Worm (Caenorhabditis elegans) whole organism, young adult: ENCODE results near the gene C27D8.2.

Experiments used
- B0019.2 ChIP-seq: fragments of 200-800 bp; sonication (Bioruptor generic); conservative IDR thresholded peaks from 2 replicates; pipeline ENCODE4 v1.3.6; 2022; ENCODE audit warnings: missing genetic modification reagents, missing genetic modification characterization, missing compliant biosample characterization
- F23B12.7 ChIP-seq: sonication (generic microtip); optimal IDR thresholded peaks from 2 replicates; lab custom pipeline; 2017; ENCODE audit warnings: missing genetic modification characterization, mild to moderate bottlenecking, missing compliant biosample characterization, antibody characterized with exemption, moderate library complexity; ENCODE audit not compliant: insufficient read depth
- F33H1.4 ChIP-seq: fragments of 200-800 bp; sonication (Bioruptor generic); IDR thresholded peaks from 2 replicates; pipeline ENCODE4 v1.3.6; 2022; ENCODE audit warnings: missing genetic modification reagents, missing genetic modification characterization, missing compliant biosample characterization
- F37B4.10 ChIP-seq: fragments of 200-800 bp; sonication (Bioruptor generic); IDR thresholded peaks from 2 replicates; pipeline ENCODE4 v1.3.6; 2022; ENCODE audit warnings: missing genetic modification characterization, missing compliant biosample characterization
- F52B5.7 ChIP-seq: sonication (generic microtip); optimal IDR thresholded peaks from 2 replicates; lab custom pipeline; 2016; ENCODE audit warnings: mild to moderate bottlenecking, missing genetic modification characterization, missing compliant biosample characterization
- F57A8.1 ChIP-seq: fragments of 200-800 bp; sonication (Bioruptor generic); optimal IDR thresholded peaks from 2 replicates; lab custom pipeline; 2018; ENCODE audit warnings: mild to moderate bottlenecking, missing genetic modification characterization, moderate library complexity, missing compliant biosample characterization
- K11D2.4 ChIP-seq: fragments of 200-800 bp; sonication (Bioruptor generic); IDR thresholded peaks from 2 replicates; pipeline ENCODE4 v1.3.6; 2022; ENCODE audit warnings: missing genetic modification reagents, missing genetic modification characterization, missing compliant biosample characterization
- Y53G8AR.9 ChIP-seq: fragments of 200-800 bp; sonication (Bioruptor generic); conservative IDR thresholded peaks from 2 replicates; pipeline ENCODE4 v1.3.6; 2022; ENCODE audit warnings: missing genetic modification reagents, missing genetic modification characterization, missing compliant biosample characterization
- Y67H2A.10 ChIP-seq: fragments of 200-800 bp; sonication (Bioruptor generic); conservative IDR thresholded peaks from 2 replicates; pipeline ENCODE4 v1.3.6; 2022; ENCODE audit warnings: missing genetic modification reagents, missing genetic modification characterization, missing compliant biosample characterization
- Y79H2A.3 ChIP-seq: fragments of 200-800 bp; sonication (Bioruptor generic); conservative IDR thresholded peaks from 2 replicates; pipeline ENCODE4 v1.3.6; 2022; ENCODE audit warnings: missing genetic modification reagents, missing genetic modification characterization, missing compliant biosample characterization
- Y95B8A.8 ChIP-seq: fragments of 200-800 bp; sonication (Bioruptor generic); IDR thresholded peaks from 2 replicates; pipeline ENCODE4 v1.3.6; 2022; ENCODE audit warnings: missing genetic modification reagents, missing genetic modification characterization, missing compliant biosample characterization
- aptf-3 ChIP-seq: fragments of 200-800 bp; sonication (Bioruptor generic); IDR thresholded peaks from 2 replicates; pipeline ENCODE4 v1.3.6; 2022; ENCODE audit warnings: missing genetic modification characterization, missing compliant biosample characterization
- attf-5 ChIP-seq: fragments of 200-800 bp; sonication (Bioruptor generic); optimal IDR thresholded peaks from 2 replicates; lab custom pipeline; 2018; ENCODE audit warnings: mild to moderate bottlenecking, missing genetic modification characterization, missing compliant biosample characterization
- bed-2 ChIP-seq: fragments of 200-800 bp; sonication (Bioruptor generic); IDR thresholded peaks from 2 replicates; pipeline ENCODE4 v1.3.6; 2022; ENCODE audit warnings: missing genetic modification reagents, missing genetic modification characterization, missing compliant biosample characterization
- cebp-2 ChIP-seq: fragments of 200-800 bp; sonication (Bioruptor generic); IDR thresholded peaks from 2 replicates; pipeline ENCODE4 v1.3.6; 2022; ENCODE audit warnings: missing genetic modification characterization, missing compliant biosample characterization
- ceh-100 ChIP-seq: fragments of 200-800 bp; sonication (Bioruptor generic); IDR thresholded peaks from 2 replicates; pipeline ENCODE4 v1.3.6; 2022; ENCODE audit warnings: missing genetic modification reagents, missing genetic modification characterization, missing compliant biosample characterization
- ceh-27 ChIP-seq: fragments of 200-800 bp; sonication (Bioruptor generic); optimal IDR thresholded peaks from 2 replicates; lab custom pipeline; 2018; ENCODE audit warnings: mild to moderate bottlenecking, missing genetic modification characterization, moderate library complexity, missing compliant biosample characterization
- ceh-58 ChIP-seq: fragments of 200-800 bp; sonication (Bioruptor generic); IDR thresholded peaks from 2 replicates; pipeline ENCODE4 v1.3.6; 2022; ENCODE audit warnings: missing genetic modification characterization, missing compliant biosample characterization
- dpff-1 ChIP-seq: sonication (generic microtip); optimal IDR thresholded peaks from 2 replicates; lab custom pipeline; 2017; ENCODE audit warnings: mild to moderate bottlenecking, missing genetic modification characterization, missing compliant biosample characterization
- ekl-4 ChIP-seq: fragments of 200-800 bp; sonication (Bioruptor generic); IDR thresholded peaks from 2 replicates; pipeline ENCODE4 v1.3.6; 2022; ENCODE audit warnings: missing genetic modification reagents, missing genetic modification characterization, missing compliant biosample characterization
- him-1 ChIP-seq: sonication (generic microtip); optimal IDR thresholded peaks from 2 replicates; lab custom pipeline; 2016; ENCODE audit warnings: missing genotype, missing genetic modification reagents, missing genetic modification characterization, missing compliant biosample characterization
- hsf-1 ChIP-seq: fragments of 200-800 bp; sonication (Bioruptor generic); IDR thresholded peaks from 2 replicates; pipeline ENCODE4 v1.3.6; 2022; ENCODE audit warnings: missing genetic modification reagents, missing genetic modification characterization, missing compliant biosample characterization
- madf-6 ChIP-seq: fragments of 200-800 bp; sonication (Bioruptor generic); IDR thresholded peaks from 2 replicates; pipeline ENCODE4 v1.3.6; 2022; ENCODE audit warnings: missing genetic modification reagents, missing genetic modification characterization, missing compliant biosample characterization
- mcd-1 ChIP-seq: fragments of 200-800 bp; sonication (Bioruptor generic); IDR thresholded peaks from 2 replicates; pipeline ENCODE4 v1.3.6; 2022; ENCODE audit warnings: missing genetic modification reagents, missing genetic modification characterization, missing compliant biosample characterization
- mxl-1 ChIP-seq: sonication (generic microtip); optimal IDR thresholded peaks from 2 replicates; lab custom pipeline; 2016; ENCODE audit warnings: missing genetic modification characterization, missing compliant biosample characterization
- nfya-2 ChIP-seq: fragments of 200-800 bp; sonication (Bioruptor generic); IDR thresholded peaks from 2 replicates; pipeline ENCODE4 v1.3.6; 2022; ENCODE audit warnings: missing genetic modification reagents, missing genetic modification characterization, missing compliant biosample characterization
- nfyb-1 ChIP-seq: fragments of 200-800 bp; sonication (Bioruptor generic); IDR thresholded peaks from 2 replicates; pipeline ENCODE4 v1.3.6; 2022; ENCODE audit warnings: missing genetic modification reagents, missing genetic modification characterization, missing compliant biosample characterization
- nhr-80 ChIP-seq: sonication (generic microtip); optimal IDR thresholded peaks from 2 replicates; lab custom pipeline; 2016; ENCODE audit warnings: missing genetic modification characterization, missing compliant biosample characterization
- pha-4 ChIP-seq: fragments of 150-350 bp; sonication (generic microtip); optimal IDR thresholded peaks from 2 replicates; lab custom pipeline; 2014; ENCODE audit warnings: missing biosample characterization, missing genetic modification reagents, missing genetic modification characterization
- rcor-1 ChIP-seq: fragments of 200-800 bp; sonication (Bioruptor generic); IDR thresholded peaks from 2 replicates; pipeline ENCODE4 v1.3.6; 2022; ENCODE audit warnings: missing genetic modification reagents, missing genetic modification characterization, missing compliant biosample characterization
- somi-1 ChIP-seq: fragments of 200-800 bp; sonication (Bioruptor generic); optimal IDR thresholded peaks from 2 replicates; lab custom pipeline; 2018; ENCODE audit warnings: mild to moderate bottlenecking, missing genetic modification characterization, missing compliant biosample characterization
- xnd-1 ChIP-seq: sonication (generic microtip); optimal IDR thresholded peaks from 2 replicates; lab custom pipeline; 2016; ENCODE audit warnings: missing genotype, missing genetic modification reagents, missing genetic modification characterization, missing compliant biosample characterization
- zfh-2 ChIP-seq: fragments of 200-800 bp; sonication (Bioruptor generic); conservative IDR thresholded peaks from 2 replicates; pipeline ENCODE4 v1.3.6; 2022; ENCODE audit warnings: missing genetic modification reagents, missing genetic modification characterization, missing compliant biosample characterization
- ztf-25 ChIP-seq: fragments of 200-800 bp; sonication (Bioruptor generic); IDR thresholded peaks from 2 replicates; pipeline ENCODE4 v1.3.6; 2022; ENCODE audit warnings: missing genetic modification reagents, missing genetic modification characterization, missing compliant biosample characterization
- ztf-6 ChIP-seq: fragments of 200-800 bp; sonication (Bioruptor generic); IDR thresholded peaks from 2 replicates; pipeline ENCODE4 v1.3.6; 2022; ENCODE audit warnings: missing genetic modification reagents, missing genetic modification characterization, missing compliant biosample characterization

Gene C27D8.2

ce11 chrIV:12725925-12726324 is 14.9 kb downstream of the C27D8.2 start:
- TF ChIP-seq zfh-2 (GFP tag; lab: Robert Waterston, UW): no peak
- no peak for TF ChIP-seq nfyb-1 (GFP tag; lab: Robert Waterston, UW)
- no peak for TF ChIP-seq B0019.2 (GFP tag; lab: Robert Waterston, UW)
- TF ChIP-seq aptf-3 (GFP tag; lab: Robert Waterston, UW): no peak
- TF ChIP-seq dpff-1 (tag; lab: Kevin White, UChicago): no peak
- TF ChIP-seq xnd-1: no peak
- TF ChIP-seq rcor-1 (GFP tag; lab: Robert Waterston, UW): no peak
- no peak for TF ChIP-seq F23B12.7
- TF ChIP-seq F37B4.10: no peak
- TF ChIP-seq mxl-1 (tag; lab: Kevin White, UChicago): no peak
- TF ChIP-seq Y53G8AR.9: no peak
- TF ChIP-seq ceh-27 (GFP tag; lab: Kevin White, UChicago): no peak
- TF ChIP-seq ekl-4: no peak
- no peak for TF ChIP-seq Y67H2A.10 (GFP tag; lab: Robert Waterston, UW)
- no peak for TF ChIP-seq bed-2 (GFP tag; lab: Robert Waterston, UW)
- TF ChIP-seq F57A8.1 (GFP tag; lab: Kevin White, UChicago): no peak

ce11 chrIV:12728162-12728561 is 17.1 kb downstream of the C27D8.2 start:
- TF ChIP-seq attf-5 (no peak), nhr-80 (tag; lab: Kevin White, UChicago) (peak; percentile 21)

ce11 chrIV:12730624-12731023 is 19.6 kb downstream of the C27D8.2 start:
- peak; percentile 50; the same call in 1 of the 2 replicates for TF ChIP-seq Y95B8A.8
- 0 out of 2 replicates have a peak, but pooled peaks have one; percentile 58 for TF ChIP-seq nfyb-1 (GFP tag; lab: Robert Waterston, UW)
- peak; percentile 57; the same call in 1 of the 2 replicates for TF ChIP-seq ztf-6 (GFP tag; lab: Robert Waterston, UW)
- 0 out of 2 replicates have a peak, but pooled peaks have one; percentile 3 for TF ChIP-seq madf-6 (GFP tag; lab: Robert Waterston, UW)

- TF ChIP-seq ztf-25 (GFP tag; lab: Robert Waterston, UW) (0 out of 2 replicates have a peak, but pooled peaks have one; percentile 53), Y53G8AR.9 (0 out of 2 replicates have a peak, but pooled peaks have one; percentile 36), nfya-2 (GFP tag; lab: Robert Waterston, UW) (peak; percentile 4; the same call in 1 of the 2 replicates), cebp-2 (0 out of 2 replicates have a peak, but pooled peaks have one; percentile 25), F37B4.10 (0 out of 2 replicates have a peak, but pooled peaks have one; percentile 63)
- TF ChIP-seq, all 124 proteins: peak for 5; not testable (repeated sequence) for 119
These were observed 20.5 kb downstream of the C27D8.2 start for ce11 chrIV:12731503-12731902.

- no peak for TF ChIP-seq him-1 (tag; lab: Kevin White, UChicago)
- TF ChIP-seq xnd-1: no peak
- TF ChIP-seq K11D2.4 (GFP tag; lab: Robert Waterston, UW): no peak
- TF ChIP-seq hsf-1 (GFP tag; lab: Robert Waterston, UW): no peak
- TF ChIP-seq mcd-1 (GFP tag; lab: Robert Waterston, UW): no peak
- TF ChIP-seq F33H1.4: no peak
- TF ChIP-seq nfyb-1 (GFP tag; lab: Robert Waterston, UW): no peak
- TF ChIP-seq F52B5.7 (tag; lab: Kevin White, UChicago): no peak
- TF ChIP-seq zfh-2 (GFP tag; lab: Robert Waterston, UW): no peak
- no peak for TF ChIP-seq ceh-100 (GFP tag; lab: Robert Waterston, UW)
- no peak for TF ChIP-seq ceh-58 (GFP tag; lab: Robert Waterston, UW)
- no peak for TF ChIP-seq pha-4 (tag; lab: Kevin White, UChicago)
- TF ChIP-seq somi-1 (GFP tag; lab: Kevin White, UChicago): no peak
- TF ChIP-seq Y79H2A.3: no peak
- TF ChIP-seq, all 124 proteins: peak for 0
These were observed 30.4 kb downstream of the C27D8.2 start, which contains the start of gene T23F6.5 for ce11 chrIV:12741438-12741837. TSS of gene T23F6.5 (minus strand) at chrIV:12741538.
